Worm (Caenorhabditis elegans) whole organism, L3 larva: ENCODE results near the gene pnc-1.

Source experiments
- R02D3.7 ChIP-seq: fragments of 150-350 bp; optimal IDR thresholded peaks from 2 replicates; lab custom pipeline; 2014; ENCODE audit warnings: missing biosample characterization, missing genetic modification characterization
- ceh-28 ChIP-seq: fragments of 150-350 bp; optimal IDR thresholded peaks from 2 replicates; lab custom pipeline; 2014; ENCODE audit warnings: missing biosample characterization, missing genetic modification reagents, missing genetic modification characterization
- ceh-82 ChIP-seq: fragments of 150-350 bp; optimal IDR thresholded peaks from 2 replicates; lab custom pipeline; 2014; ENCODE audit warnings: missing biosample characterization, missing genetic modification characterization
- ceh-9 ChIP-seq: sonication (generic microtip); optimal IDR thresholded peaks from 2 replicates; lab custom pipeline; 2018; ENCODE audit warnings: missing biosample characterization, missing genetic modification characterization
- daf-12 ChIP-seq: fragments of 150-350 bp; optimal IDR thresholded peaks from 2 replicates; lab custom pipeline; 2014; ENCODE audit warnings: missing biosample characterization, missing genetic modification reagents, missing genetic modification characterization
- egl-5 ChIP-seq: fragments of 150-350 bp; optimal IDR thresholded peaks from 2 replicates; lab custom pipeline; 2017; ENCODE audit warnings: missing biosample characterization, missing genetic modification reagents, missing genetic modification characterization, inconsistent platforms
- elt-2 ChIP-seq: sonication (generic microtip); optimal IDR thresholded peaks from 2 replicates; lab custom pipeline; 2016; ENCODE audit warnings: missing genetic modification reagents, mild to moderate bottlenecking, missing genetic modification characterization, missing compliant biosample characterization
- elt-3 ChIP-seq, 3 experiments: fragments of 150-350 bp in 1 of 3; sonication (generic microtip) in 2 of 3; optimal IDR thresholded peaks; 2 replicates in 2 of 3; 4 replicates in 1 of 3; lab custom pipeline; 2014 to 2017; ENCODE audit warnings: missing biosample characterization in 3 of 3, missing genetic modification characterization in 3 of 3
- eor-1 ChIP-seq, 2 experiments: fragments of 150-350 bp; optimal IDR thresholded peaks; 2 replicates each; lab custom pipeline; 2014 to 2018; ENCODE audit warnings: missing biosample characterization in 2 of 2, missing genetic modification characterization in 2 of 2
- fkh-10 ChIP-seq: sonication (generic microtip); optimal IDR thresholded peaks from 2 replicates; lab custom pipeline; 2017; ENCODE audit warnings: missing biosample characterization, missing genetic modification reagents, missing genetic modification characterization
- fkh-2 ChIP-seq: fragments of 150-350 bp; optimal IDR thresholded peaks from 2 replicates; lab custom pipeline; 2014; ENCODE audit warnings: missing biosample characterization, missing genetic modification reagents, missing genetic modification characterization
- hmg-11 ChIP-seq: sonication (generic microtip); optimal IDR thresholded peaks from 2 replicates; lab custom pipeline; 2016; ENCODE audit warnings: missing genetic modification characterization, missing compliant biosample characterization
- jun-1 ChIP-seq: fragments of 150-350 bp; optimal IDR thresholded peaks from 2 replicates; lab custom pipeline; 2014; ENCODE audit warnings: missing biosample characterization, missing genetic modification reagents, missing genetic modification characterization
- lin-15B ChIP-seq: fragments of 150-350 bp; optimal IDR thresholded peaks from 2 replicates; lab custom pipeline; 2014; ENCODE audit warnings: missing biosample characterization, missing genetic modification characterization
- lsy-12 ChIP-seq: sonication (generic microtip); optimal IDR thresholded peaks from 2 replicates; lab custom pipeline; 2016; ENCODE audit warnings: mild to moderate bottlenecking, missing genetic modification characterization, missing compliant biosample characterization
- mdl-1 ChIP-seq: fragments of 150-350 bp; optimal IDR thresholded peaks from 2 replicates; lab custom pipeline; 2014; ENCODE audit warnings: missing biosample characterization, missing genetic modification characterization
- mml-1 ChIP-seq: fragments of 150-350 bp; sonication (generic microtip); optimal IDR thresholded peaks from 3 replicates; lab custom pipeline; 2014; ENCODE audit warnings: missing biosample characterization, missing genetic modification characterization
- nfya-1 ChIP-seq: sonication (generic microtip); optimal IDR thresholded peaks from 2 replicates; lab custom pipeline; 2017; ENCODE audit warnings: missing genetic modification characterization, mild to moderate bottlenecking, missing compliant biosample characterization, antibody characterized with exemption, moderate library complexity; ENCODE audit not compliant: insufficient read depth
- nhr-11 ChIP-seq: fragments of 150-350 bp; optimal IDR thresholded peaks from 2 replicates; lab custom pipeline; 2014; ENCODE audit warnings: missing biosample characterization, missing genetic modification characterization
- nhr-12 ChIP-seq: fragments of 150-350 bp; optimal IDR thresholded peaks from 2 replicates; lab custom pipeline; 2014; ENCODE audit warnings: missing biosample characterization, missing genetic modification characterization
- nhr-23 ChIP-seq: fragments of 150-350 bp; optimal IDR thresholded peaks from 2 replicates; lab custom pipeline; 2014; ENCODE audit warnings: missing biosample characterization, missing genetic modification reagents, missing genetic modification characterization
- nhr-25 ChIP-seq: sonication (generic microtip); optimal IDR thresholded peaks from 2 replicates; lab custom pipeline; 2017; ENCODE audit warnings: missing biosample characterization, missing genetic modification characterization
- nhr-43 ChIP-seq: sonication (generic microtip); optimal IDR thresholded peaks from 2 replicates; lab custom pipeline; 2016; ENCODE audit warnings: mild to moderate bottlenecking, missing genetic modification characterization, missing compliant biosample characterization; ENCODE audit not compliant: poor library complexity, severe bottlenecking
- nhr-76 ChIP-seq: fragments of 150-350 bp; sonication (generic microtip); optimal IDR thresholded peaks from 5 replicates; lab custom pipeline; 2014; ENCODE audit warnings: missing biosample characterization, missing genetic modification characterization
- nhr-77 ChIP-seq: fragments of 150-350 bp; optimal IDR thresholded peaks from 2 replicates; lab custom pipeline; 2014; ENCODE audit warnings: missing biosample characterization, missing genetic modification characterization
- pha-4 ChIP-seq: fragments of 150-350 bp; optimal IDR thresholded peaks from 2 replicates; lab custom pipeline; 2014; ENCODE audit warnings: missing biosample characterization, missing genetic modification reagents, missing genetic modification characterization
- pqm-1 ChIP-seq: fragments of 150-350 bp; optimal IDR thresholded peaks from 2 replicates; lab custom pipeline; 2017; ENCODE audit warnings: missing biosample characterization, missing genetic modification characterization, inconsistent platforms
- skn-1 ChIP-seq: fragments of 150-350 bp; optimal IDR thresholded peaks from 2 replicates; lab custom pipeline; 2014; ENCODE audit warnings: missing biosample characterization, missing genetic modification characterization
- snpc-4 ChIP-seq: fragments of 150-350 bp; optimal IDR thresholded peaks from 2 replicates; lab custom pipeline; 2014; ENCODE audit warnings: missing biosample characterization, missing genetic modification characterization
- tbx-2 ChIP-seq: sonication (generic microtip); optimal IDR thresholded peaks from 2 replicates; lab custom pipeline; 2016; ENCODE audit warnings: mild to moderate bottlenecking, missing genetic modification characterization, missing compliant biosample characterization
- unc-39 ChIP-seq: sonication (generic microtip); optimal IDR thresholded peaks from 4 replicates; lab custom pipeline; 2017; ENCODE audit warnings: missing biosample characterization, missing genetic modification characterization
- zag-1 ChIP-seq: fragments of 150-350 bp; optimal IDR thresholded peaks from 2 replicates; lab custom pipeline; 2014; ENCODE audit warnings: missing biosample characterization, missing genetic modification characterization
- ztf-4 ChIP-seq: fragments of 150-350 bp; optimal IDR thresholded peaks from 2 replicates; lab custom pipeline; 2014; ENCODE audit warnings: missing biosample characterization, missing genetic modification characterization

pnc-1 gene

ce11 chrIV:210591-210990 is 26.3 kb downstream of the pnc-1 start:
- TF ChIP-seq nhr-12 (no peak), ceh-28 (tag; lab: Kevin White, UChicago) (peak; percentile 47), nhr-77 (tag; lab: Kevin White, UChicago) (no peak), egl-5 (tag; lab: Kevin White, UChicago) (peak; percentile 23), pha-4 (tag; lab: Kevin White, UChicago) (peak; percentile 55), skn-1 (tag; lab: Kevin White, UChicago) (peak; percentile 15), hmg-11 (tag; lab: Kevin White, UChicago) (peak; percentile 76), nfya-1 (peak; percentile 33), nhr-23 (tag; lab: Kevin White, UChicago) (peak; percentile 42), R02D3.7 (tag; lab: Kevin White, UChicago) (peak; percentile 2), elt-2 (tag; lab: Kevin White, UChicago) (peak; percentile 86), jun-1 (tag; lab: Kevin White, UChicago) (peak; percentile 51), ceh-82 (tag; lab: Kevin White, UChicago) (no peak), pqm-1 (peak; percentile 90)

ce11 chrIV:218252-218651 is 34.0 kb downstream of the pnc-1 start, which contains the start of gene prdx-6:
prdx-6 (plus strand) TSS chrIV:218552.
- TF ChIP-seq ceh-9 (tag; lab: Kevin White, UChicago): no peak
- TF ChIP-seq zag-1 (tag; lab: Kevin White, UChicago): no peak
- no peak for TF ChIP-seq nfya-1
- no peak for TF ChIP-seq egl-5 (tag; lab: Kevin White, UChicago)
- no peak for TF ChIP-seq elt-3 (tag; optimal IDR thresholded peaks at IDR 0.05; lab: Kevin White, UChicago)
- no peak for TF ChIP-seq elt-2 (tag; lab: Kevin White, UChicago)
- no peak for TF ChIP-seq nhr-25 (tag; lab: Kevin White, UChicago)
- no peak for TF ChIP-seq lin-15B (tag; lab: Kevin White, UChicago)
- TF ChIP-seq hmg-11 (tag; lab: Kevin White, UChicago): no peak

- TF ChIP-seq mml-1 (tag; lab: Kevin White, UChicago): no peak
- TF ChIP-seq snpc-4 (tag; lab: Kevin White, UChicago): no peak
- TF ChIP-seq tbx-2 (tag; lab: Kevin White, UChicago): no peak
- no peak for TF ChIP-seq ceh-28 (tag; lab: Kevin White, UChicago)
- TF ChIP-seq jun-1 (tag; lab: Kevin White, UChicago): no peak
- TF ChIP-seq nhr-11: no peak
Measured at ce11 chrIV:231673-232072, 47.4 kb downstream of the pnc-1 start, which contains the start of gene gtf-2H1. gtf-2H1 (minus strand) TSS chrIV:231773.

- TF ChIP-seq fkh-10 (GFP tag; lab: Kevin White, UChicago) (no peak), pha-4 (tag; lab: Kevin White, UChicago) (no peak), unc-39 (tag; lab: Kevin White, UChicago) (no peak), tbx-2 (tag; lab: Kevin White, UChicago) (no peak), mdl-1 (no peak), egl-5 (tag; lab: Kevin White, UChicago) (no peak), pqm-1 (no peak), nhr-11 (no peak), elt-3 (tag; optimal IDR thresholded peaks at IDR 0.05; lab: Kevin White, UChicago) (no peak), skn-1 (tag; lab: Kevin White, UChicago) (no peak), daf-12 (no peak), ztf-4 (tag; lab: Kevin White, UChicago) (no peak), eor-1 (tag; optimal IDR thresholded peaks at IDR 0.05; lab: Kevin White, UChicago) (no peak), fkh-2 (no peak)
Measured at ce11 chrIV:236138-236537, 51.9 kb downstream of the pnc-1 start.

ce11 chrIV:237350-237749 is 53.1 kb downstream of the pnc-1 start, which contains the start of gene ints-13:
ints-13 (minus strand) TSS chrIV:237450.
- no peak for TF ChIP-seq nhr-43 (tag; lab: Kevin White, UChicago)
- TF ChIP-seq eor-1 (tag; optimal IDR thresholded peaks at IDR 0.05; lab: Kevin White, UChicago): no peak
- no peak for TF ChIP-seq nhr-77 (tag; lab: Kevin White, UChicago)
- TF ChIP-seq nhr-12: no peak
- no peak for TF ChIP-seq lsy-12
- TF ChIP-seq mml-1 (tag; lab: Kevin White, UChicago): no peak
- no peak for TF ChIP-seq ztf-4 (tag; lab: Kevin White, UChicago)
- TF ChIP-seq R02D3.7 (tag; lab: Kevin White, UChicago): no peak
- TF ChIP-seq mdl-1: no peak
- no peak for TF ChIP-seq nhr-76 (tag; lab: Kevin White, UChicago)
